Worm (Caenorhabditis elegans) whole organism, L1 larva: ENCODE measurements around the gene Y17D7C.6.

Experiments used
- dpl-1 ChIP-seq, 3 experiments: fragments of 150-350 bp in 2 of 3; sonication (generic microtip) in 1 of 3; optimal IDR thresholded peaks; 2 replicates each; lab custom pipeline; 2014 to 2017; ENCODE audit warnings: missing biosample characterization in 3 of 3, missing genetic modification characterization in 3 of 3, missing genetic modification reagents in 3 of 3
- efl-1 ChIP-seq, 4 experiments: fragments of 150-350 bp; optimal IDR thresholded peaks in 3 of 4; peaks in 1 of 4; 1 replicate in 1 of 4; 2 replicates in 3 of 4; lab custom pipeline; 2014; ENCODE audit warnings: missing biosample characterization in 2 of 4, missing genetic modification characterization in 2 of 4, missing genetic modification reagents in 2 of 4
- egl-13 ChIP-seq: sonication (generic microtip); optimal IDR thresholded peaks from 2 replicates; lab custom pipeline; 2016; ENCODE audit warnings: missing genotype, missing genetic modification reagents, missing genetic modification characterization, missing compliant biosample characterization
- hlh-17 ChIP-seq: fragments of 200-800 bp; sonication (Bioruptor generic); optimal IDR thresholded peaks from 2 replicates; lab custom pipeline; 2018; ENCODE audit warnings: missing genetic modification characterization, mild to moderate bottlenecking, missing compliant biosample characterization, moderate library complexity, borderline replicate concordance
- lin-39 ChIP-seq: fragments of 150-350 bp; optimal IDR thresholded peaks from 2 replicates; lab custom pipeline; 2014; ENCODE audit warnings: missing biosample characterization, missing genetic modification reagents, missing genetic modification characterization
- nhr-11 ChIP-seq: fragments of 150-350 bp; optimal IDR thresholded peaks from 2 replicates; lab custom pipeline; 2014; ENCODE audit warnings: missing biosample characterization, missing genetic modification characterization
- nhr-12 ChIP-seq: sonication (generic microtip); optimal IDR thresholded peaks from 2 replicates; lab custom pipeline; 2017; ENCODE audit warnings: missing biosample characterization, missing genetic modification characterization
- nhr-237 ChIP-seq: fragments of 150-350 bp; optimal IDR thresholded peaks from 2 replicates; lab custom pipeline; 2014; ENCODE audit warnings: missing biosample characterization, missing genetic modification characterization
- nhr-28 ChIP-seq: fragments of 150-350 bp; optimal IDR thresholded peaks from 2 replicates; lab custom pipeline; 2014; ENCODE audit warnings: missing biosample characterization, missing genetic modification characterization
- nhr-77 ChIP-seq: fragments of 150-350 bp; optimal IDR thresholded peaks from 2 replicates; lab custom pipeline; 2014; ENCODE audit warnings: missing biosample characterization, missing genetic modification characterization
- nhr-85 ChIP-seq: sonication (generic microtip); peaks from one replicate; lab custom pipeline; 2016; ENCODE audit warnings: missing genetic modification characterization, inconsistent platforms, missing compliant biosample characterization
- zag-1 ChIP-seq: fragments of 150-350 bp; optimal IDR thresholded peaks from 2 replicates; lab custom pipeline; 2014; ENCODE audit warnings: missing biosample characterization, missing genetic modification characterization

- TF ChIP-seq hlh-17 (GFP tag; lab: Kevin White, UChicago): no peak
- no peak for TF ChIP-seq nhr-77 (tag; lab: Kevin White, UChicago)
- no peak for TF ChIP-seq nhr-11 (tag; lab: Kevin White, UChicago)
- no peak for TF ChIP-seq zag-1 (tag; lab: Kevin White, UChicago)
- TF ChIP-seq lin-39 (tag; lab: Kevin White, UChicago): no peak
- TF ChIP-seq nhr-28 (tag; lab: Kevin White, UChicago): no peak
- no peak for TF ChIP-seq nhr-12 (tag; lab: Kevin White, UChicago)
- no peak for TF ChIP-seq dpl-1 (GFP tag; optimal IDR thresholded peaks at IDR 0.05; lab: Kevin White, UChicago)
- no peak for TF ChIP-seq nhr-237
- no peak for TF ChIP-seq egl-13 (tag; lab: Kevin White, UChicago)
- TF ChIP-seq efl-1 (optimal IDR thresholded peaks at IDR 0.05; lab: Kevin White, UChicago): no peak
- no peak for TF ChIP-seq efl-1 (GFP tag; optimal IDR thresholded peaks at IDR 0.05 in 1 of 2; lab: Kevin White, UChicago)
- TF ChIP-seq nhr-85: no peak
These were observed 47.3 kb upstream of the Y17D7C.6 start for ce11 chrV:18662333-18662732.
